Fruit fly (Drosophila melanogaster) whole organism, embryonic: ENCODE results near the gene CG13113.

Experiments
- CG10979 ChIP-seq: fragments of 200-800 bp; sonication (Bioruptor generic); optimal IDR thresholded peaks from 2 replicates; lab custom pipeline; 2018; ENCODE audit warnings: missing biosample characterization, mild to moderate bottlenecking, missing genetic modification characterization, moderate library complexity
- CG12769 ChIP-seq: fragments of 200-800 bp; sonication (Bioruptor generic); optimal IDR thresholded peaks from 2 replicates; lab custom pipeline; 2019; ENCODE audit warnings: missing biosample characterization, mild to moderate bottlenecking, missing genetic modification characterization, moderate library complexity
- CG12942 ChIP-seq: fragments of 200-800 bp; sonication (Bioruptor generic); optimal IDR thresholded peaks from 3 replicates; lab custom pipeline; 2016; ENCODE audit warnings: missing biosample characterization, missing genetic modification characterization
- CG13287 ChIP-seq: fragments of 200-800 bp; sonication (Bioruptor generic); IDR thresholded peaks from 2 replicates; pipeline ENCODE4 v1.3.6; 2022; ENCODE audit warnings: missing biosample characterization, missing genetic modification characterization; ENCODE audit not compliant: partially characterized antibody
- CG13624 ChIP-seq: fragments of 200-800 bp; sonication (Bioruptor generic); optimal IDR thresholded peaks from 2 replicates; lab custom pipeline; 2016; ENCODE audit warnings: missing biosample characterization, missing genetic modification characterization
- CG13775 ChIP-seq: fragments of 200-800 bp; sonication (Bioruptor generic); optimal IDR thresholded peaks from 3 replicates; lab custom pipeline; 2017; ENCODE audit warnings: missing biosample characterization, mild to moderate bottlenecking, missing genetic modification characterization
- CG15269 ChIP-seq: fragments of 200-800 bp; sonication (Bioruptor generic); optimal IDR thresholded peaks from 2 replicates; lab custom pipeline; 2018; ENCODE audit warnings: missing biosample characterization, mild to moderate bottlenecking, missing genetic modification characterization, moderate library complexity
- CG15479 ChIP-seq: fragments of 200-800 bp; sonication (Bioruptor generic); optimal IDR thresholded peaks from 3 replicates; lab custom pipeline; 2019; ENCODE audit warnings: missing biosample characterization, mild to moderate bottlenecking, missing genetic modification characterization, moderate library complexity
- CG17568 ChIP-seq: fragments of 200-800 bp; sonication (Bioruptor generic); optimal IDR thresholded peaks from 2 replicates; lab custom pipeline; 2018; ENCODE audit warnings: missing biosample characterization, mild to moderate bottlenecking, missing genetic modification characterization, moderate library complexity
- CG17912 ChIP-seq: fragments of 200-800 bp; sonication (Bioruptor generic); optimal IDR thresholded peaks from 2 replicates; lab custom pipeline; 2018; ENCODE audit warnings: missing biosample characterization, mild to moderate bottlenecking, missing genetic modification characterization
- CG30403 ChIP-seq: fragments of 200-800 bp; sonication (Bioruptor generic); optimal IDR thresholded peaks from 3 replicates; lab custom pipeline; 2016; ENCODE audit warnings: missing biosample characterization, missing genetic modification characterization
- CG4424 ChIP-seq: fragments of 200-800 bp; sonication (Bioruptor generic); optimal IDR thresholded peaks from 3 replicates; lab custom pipeline; 2016; ENCODE audit warnings: missing biosample characterization, missing genetic modification characterization
- CG7745 ChIP-seq: fragments of 200-800 bp; sonication (Bioruptor generic); optimal IDR thresholded peaks from 2 replicates; lab custom pipeline; 2018; ENCODE audit warnings: missing biosample characterization, mild to moderate bottlenecking, missing genetic modification characterization, moderate library complexity
- CG8924 ChIP-seq: fragments of 200-800 bp; optimal IDR thresholded peaks from 3 replicates; lab custom pipeline; 2019; ENCODE audit warnings: missing biosample characterization, mild to moderate bottlenecking, missing genetic modification characterization, moderate library complexity
- CG9727 ChIP-seq: fragments of 200-800 bp; sonication (Bioruptor generic); optimal IDR thresholded peaks from 3 replicates; lab custom pipeline; 2017; ENCODE audit warnings: missing biosample characterization, mild to moderate bottlenecking, missing genetic modification characterization
- CG9876 ChIP-seq: fragments of 200-800 bp; sonication (Bioruptor generic); optimal IDR thresholded peaks from 2 replicates; lab custom pipeline; 2016; ENCODE audit warnings: missing biosample characterization, missing genetic modification characterization
- Dll ChIP-seq: fragments of 200-800 bp; sonication (Bioruptor generic); IDR thresholded peaks from 4 replicates; pipeline ENCODE4 v1.3.6; 2022; ENCODE audit warnings: missing biosample characterization, missing genetic modification characterization; ENCODE audit not compliant: partially characterized antibody
- Lpt ChIP-seq: fragments of >200 bp; optimal IDR thresholded peaks from 2 replicates; lab custom pipeline; 2018; ENCODE audit warnings: missing biosample characterization, missing genetic modification characterization
- MESR4 ChIP-seq: fragments of 200-800 bp; sonication (Bioruptor generic); optimal IDR thresholded peaks from 2 replicates; lab custom pipeline; 2018; ENCODE audit warnings: missing biosample characterization, mild to moderate bottlenecking, missing genetic modification characterization, moderate library complexity
- Med ChIP-seq: fragments of 200-800 bp; sonication (Bioruptor generic); peaks from one replicate; lab custom pipeline; 2016; ENCODE audit warnings: missing biosample characterization, missing genetic modification characterization, mild to moderate bottlenecking, inconsistent platforms, moderate library complexity
- Pdp1 ChIP-seq, 2 experiments: fragments of 200-800 bp; sonication (Bioruptor generic); optimal IDR thresholded peaks; 3 replicates each; lab custom pipeline; 2016; ENCODE audit warnings: missing biosample characterization in 2 of 2, missing genetic modification characterization in 2 of 2, mild to moderate bottlenecking in 1 of 2, moderate library complexity in 1 of 2
- Rfx ChIP-seq: fragments of 200-800 bp; sonication (Bioruptor generic); IDR thresholded peaks from 2 replicates; pipeline ENCODE4 v1.3.6; 2022; ENCODE audit warnings: missing biosample characterization, missing genetic modification characterization
- Six4 ChIP-seq: fragments of 200-800 bp; sonication (Bioruptor generic); optimal IDR thresholded peaks from 2 replicates; lab custom pipeline; 2016; ENCODE audit warnings: missing biosample characterization, missing genetic modification characterization
- TFAM ChIP-seq: fragments of 200-800 bp; sonication (Bioruptor generic); optimal IDR thresholded peaks from 2 replicates; lab custom pipeline; 2017; ENCODE audit warnings: missing biosample characterization, missing genetic modification characterization, inconsistent platforms
- Trl ChIP-seq, 3 experiments: fragments of >200 bp in 2 of 3; fragments of 200-800 bp in 1 of 3; sonication (Bioruptor generic) in 1 of 3; optimal IDR thresholded peaks; 2 replicates in 1 of 3; 3 replicates in 2 of 3; lab custom pipeline; 2016 to 2017; ENCODE audit warnings: missing biosample characterization in 1 of 3, missing genetic modification characterization in 1 of 3
- Xrp1 ChIP-seq: fragments of 200-800 bp; sonication (Bioruptor generic); IDR thresholded peaks from 2 replicates; pipeline ENCODE4 v1.3.6; 2022; ENCODE audit warnings: missing biosample characterization, missing genetic modification characterization
- cg ChIP-seq: fragments of 200-800 bp; sonication (Bioruptor generic); optimal IDR thresholded peaks from 3 replicates; lab custom pipeline; 2019; ENCODE audit warnings: missing biosample characterization, mild to moderate bottlenecking, missing genetic modification characterization, moderate library complexity
- chinmo ChIP-seq: fragments of 200-800 bp; sonication (Bioruptor generic); IDR thresholded peaks from 4 replicates; pipeline ENCODE4 v1.3.6; 2022; ENCODE audit warnings: missing biosample characterization, missing genetic modification characterization; ENCODE audit not compliant: partially characterized antibody
- dmrt99B ChIP-seq: fragments of 200-800 bp; sonication (Bioruptor generic); optimal IDR thresholded peaks from 2 replicates; lab custom pipeline; 2018; ENCODE audit warnings: missing biosample characterization, mild to moderate bottlenecking, missing genetic modification characterization, moderate library complexity
- fd3F ChIP-seq: fragments of 200-800 bp; sonication (Bioruptor generic); optimal IDR thresholded peaks from 2 replicates; lab custom pipeline; 2018; ENCODE audit warnings: missing biosample characterization, mild to moderate bottlenecking, missing genetic modification characterization, moderate library complexity
- grn ChIP-seq: fragments of 200-800 bp; sonication (Bioruptor generic); optimal IDR thresholded peaks from 3 replicates; lab custom pipeline; 2017; ENCODE audit warnings: missing biosample characterization, missing genetic modification characterization
- gsb ChIP-seq: fragments of 200-800 bp; sonication (Bioruptor generic); IDR thresholded peaks from 2 replicates; pipeline ENCODE4 v1.3.6; 2022; ENCODE audit warnings: missing biosample characterization, missing genetic modification characterization
- kah ChIP-seq: fragments of 200-800 bp; sonication (Bioruptor generic); optimal IDR thresholded peaks from 2 replicates; lab custom pipeline; 2018; ENCODE audit warnings: missing biosample characterization, mild to moderate bottlenecking, missing genetic modification characterization
- mam ChIP-seq: fragments of 200-800 bp; sonication (Bioruptor generic); optimal IDR thresholded peaks from 3 replicates; lab custom pipeline; 2016; ENCODE audit warnings: missing biosample characterization, missing genetic modification characterization
- onecut ChIP-seq: fragments of 200-800 bp; sonication (Bioruptor generic); IDR thresholded peaks from 2 replicates; pipeline ENCODE4 v1.3.6; 2022; ENCODE audit warnings: missing biosample characterization, missing genetic modification characterization
- p53 ChIP-seq: fragments of 200-800 bp; sonication (Bioruptor generic); optimal IDR thresholded peaks from 2 replicates; lab custom pipeline; 2016; ENCODE audit warnings: missing biosample characterization, missing genetic modification characterization
- pnt ChIP-seq: fragments of 200-800 bp; sonication (Bioruptor generic); optimal IDR thresholded peaks from 3 replicates; lab custom pipeline; 2016; ENCODE audit warnings: missing biosample characterization, missing genetic modification characterization
- pros ChIP-seq: fragments of 200-800 bp; sonication (Bioruptor generic); optimal IDR thresholded peaks from 3 replicates; lab custom pipeline; 2019; ENCODE audit warnings: missing biosample characterization, mild to moderate bottlenecking, missing genetic modification characterization, moderate library complexity
- psq ChIP-seq: fragments of 200-800 bp; sonication (Bioruptor generic); optimal IDR thresholded peaks from 2 replicates; lab custom pipeline; 2017; ENCODE audit warnings: missing biosample characterization, missing genetic modification characterization
- rib ChIP-seq: fragments of 200-800 bp; sonication (Bioruptor generic); IDR thresholded peaks from 2 replicates; pipeline ENCODE4 v1.3.6; 2022; ENCODE audit warnings: missing biosample characterization, missing genetic modification characterization
- sens ChIP-seq: fragments of 200-800 bp; sonication (Bioruptor generic); peaks from one replicate; lab custom pipeline; 2016; ENCODE audit warnings: missing biosample characterization, missing genetic modification characterization
- so ChIP-seq: fragments of 200-800 bp; sonication (Bioruptor generic); IDR thresholded peaks from 3 replicates; pipeline ENCODE4 v1.3.6; 2022; ENCODE audit warnings: missing biosample characterization, missing genetic modification characterization
- stc ChIP-seq: fragments of 200-800 bp; sonication (Bioruptor generic); IDR thresholded peaks from 2 replicates; pipeline ENCODE4 v1.3.6; 2022; ENCODE audit warnings: missing biosample characterization, missing genetic modification characterization
- trh ChIP-seq: fragments of 200-800 bp; sonication (Bioruptor generic); optimal IDR thresholded peaks from 2 replicates; lab custom pipeline; 2016; ENCODE audit warnings: missing biosample characterization, missing genetic modification characterization
- tup ChIP-seq: fragments of 200-800 bp; sonication (Bioruptor generic); optimal IDR thresholded peaks from 2 replicates; lab custom pipeline; 2016; ENCODE audit warnings: missing biosample characterization, mild to moderate bottlenecking, missing genetic modification characterization, moderate library complexity
- wek ChIP-seq: fragments of 200-800 bp; sonication (Bioruptor generic); optimal IDR thresholded peaks from 3 replicates; lab custom pipeline; 2018; ENCODE audit warnings: missing biosample characterization, mild to moderate bottlenecking, missing genetic modification characterization, moderate library complexity
- yki ChIP-seq: fragments of >200 bp; optimal IDR thresholded peaks from 3 replicates; lab custom pipeline; 2018

The CG13113 gene

DNA sequence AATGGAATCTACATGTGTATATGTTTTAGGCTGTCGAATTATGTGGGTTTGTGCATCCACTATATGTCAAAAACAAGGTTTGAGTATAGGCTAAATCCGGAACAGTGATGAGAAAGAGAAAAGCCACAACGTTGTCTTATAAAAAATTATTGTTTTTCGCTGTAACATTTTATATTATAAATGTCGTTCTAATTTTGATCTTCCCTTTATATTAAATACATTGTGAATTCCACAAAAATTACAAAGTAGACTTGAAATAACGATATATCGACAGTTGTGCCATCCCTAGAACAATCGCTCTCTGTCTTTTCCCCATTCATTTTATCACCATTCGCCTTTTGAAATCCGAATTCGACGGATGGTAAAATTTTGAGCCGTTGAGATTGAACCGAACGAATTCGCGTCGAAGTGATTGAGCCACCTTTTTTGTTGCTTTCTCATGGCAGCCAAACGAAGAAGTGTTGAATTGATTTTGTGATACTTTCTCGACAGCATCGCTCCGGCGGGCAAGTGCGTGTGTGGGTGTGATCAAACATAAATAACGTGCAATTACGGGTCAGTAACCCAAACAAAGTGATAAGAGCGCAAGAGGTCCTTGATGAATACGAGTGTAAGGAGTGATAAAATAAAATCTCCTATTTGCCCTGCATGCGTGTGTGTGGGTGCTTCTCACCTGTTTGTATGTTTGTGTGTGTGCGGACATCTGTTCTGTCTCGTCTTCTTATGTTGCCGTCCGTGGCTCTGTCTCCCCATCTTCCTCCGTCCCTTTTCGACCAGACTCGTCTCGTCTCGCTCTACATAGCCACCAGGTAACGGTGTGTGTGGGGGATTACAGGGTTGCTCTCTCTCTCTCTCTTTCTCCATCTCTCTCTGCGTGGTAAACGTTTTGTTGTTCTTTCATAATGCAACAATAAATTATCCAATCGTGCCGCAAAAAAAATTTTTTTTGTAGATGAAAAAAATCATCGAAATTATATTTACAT lies 22.8 kb upstream of the CG13113 start, which contains the start of gene Oatp30B (continued):
- peak; percentile 96 for TF ChIP-seq Six4 (GFP tag; lab: Kevin White, UChicago)
- TF ChIP-seq CG4424 (GFP tag; lab: Kevin White, UChicago), result peak; percentile 98
- peak; percentile 95 for TF ChIP-seq so (GFP tag; lab: Robert Waterston, UW)
- TF ChIP-seq CG12942 (GFP tag; lab: Kevin White, UChicago), result peak; percentile 97
- TF ChIP-seq CG10979 (tag; lab: Kevin White, UChicago), result peak; percentile 96
- TF ChIP-seq dmrt99B (tag; lab: Kevin White, UChicago), result peak; percentile 93
- peak; percentile 91 for TF ChIP-seq CG9876
- TF ChIP-seq p53, result peak; percentile 85
- peak; percentile 92 for TF ChIP-seq onecut (GFP tag; lab: Robert Waterston, UW)
- TF ChIP-seq CG13775 (GFP tag; lab: Kevin White, UChicago), result peak; percentile 96
- peak; percentile 97 for TF ChIP-seq CG13624 (GFP tag; lab: Kevin White, UChicago)
- peak; percentile 80 for TF ChIP-seq kah (GFP tag; lab: Kevin White, UChicago)
- peak; percentile 95 for TF ChIP-seq pnt (GFP tag; lab: Kevin White, UChicago)
- TF ChIP-seq CG17912 (GFP tag; lab: Kevin White, UChicago), result peak; percentile 82
- TF ChIP-seq fd3F, result peak; percentile 95

DNA sequence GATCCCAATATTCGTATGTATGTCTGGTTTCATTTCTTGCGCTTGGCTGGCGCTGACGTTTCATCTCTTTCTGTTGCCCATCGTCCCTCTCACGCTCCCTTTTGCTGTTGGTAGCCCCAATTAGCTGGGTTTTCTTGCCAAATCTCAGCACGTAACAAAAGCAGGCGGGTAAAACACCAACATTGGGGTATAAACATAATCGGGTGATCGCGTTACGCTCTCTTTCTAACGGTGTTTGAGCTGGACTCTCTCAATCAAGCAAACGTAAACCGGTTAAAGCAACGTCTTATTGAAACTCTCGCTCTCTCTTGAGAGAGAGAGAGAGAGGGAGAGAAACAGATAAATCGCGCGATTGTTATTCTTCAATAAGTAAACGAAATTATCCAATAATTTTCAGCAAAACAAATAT lies 21.2 kb upstream of the CG13113 start:
- TF ChIP-seq mam (no peak), CG15479 (GFP tag; lab: Kevin White, UChicago) (peak; percentile 16), stc (GFP tag; lab: Robert Waterston, UW) (no peak), grn (no peak), Xrp1 (GFP tag; lab: Robert Waterston, UW) (no peak), Med (peak; percentile 48), Lpt (GFP tag; lab: Kevin White, UChicago) (no peak), cg (GFP tag; lab: Kevin White, UChicago) (peak; percentile 21), CG30403 (GFP tag; lab: Kevin White, UChicago) (no peak), Dll (GFP tag; lab: Robert Waterston, UW) (0 out of 4 replicates have a peak, but pooled peaks have one; percentile 20), CG17568 (GFP tag; lab: Kevin White, UChicago) (no peak), trh (GFP tag; lab: Kevin White, UChicago) (no peak), tup (GFP tag; lab: Kevin White, UChicago) (no peak), CG13287 (GFP tag; lab: Robert Waterston, UW) (peak; percentile 24; the same call in 1 of the 2 replicates), CG9727 (GFP tag; lab: Kevin White, UChicago) (no peak), CG12769 (tag; lab: Kevin White, UChicago) (peak; percentile 87), rib (GFP tag; lab: Robert Waterston, UW) (0 out of 2 replicates have a peak, but pooled peaks have one; percentile 55), psq (GFP tag; lab: Kevin White, UChicago) (no peak), wek (peak; percentile 32), Trl (optimal IDR thresholded peaks at IDR 0.05; lab: Kevin White, UChicago) (peak; percentile 88 to 89), Trl (GFP tag; optimal IDR thresholded peaks at IDR 0.05; lab: Kevin White, UChicago) (no peak), pros (GFP tag; lab: Kevin White, UChicago) (peak; percentile 69), yki (lab: Kevin White, UChicago) (peak; percentile 63), gsb (no peak), MESR4 (GFP tag; lab: Kevin White, UChicago) (no peak), Pdp1 (GFP tag; optimal IDR thresholded peaks at IDR 0.05; lab: Kevin White, UChicago) (peak in 1 of 2 experiments; percentile 28), CG15269 (peak; percentile 70), Rfx (GFP tag; lab: Robert Waterston, UW) (no peak), chinmo (GFP tag; lab: Robert Waterston, UW) (peak; percentile 40; the same call in 1 of the 4 replicates), TFAM (GFP tag; lab: Kevin White, UChicago) (no peak), CG7745 (peak; percentile 53), CG8924 (tag; lab: Kevin White, UChicago) (no peak), sens (GFP tag; lab: Kevin White, UChicago) (peak; percentile 65)
